Worm (Caenorhabditis elegans): ENCODE data around the gene sftb-6.

DNA sequence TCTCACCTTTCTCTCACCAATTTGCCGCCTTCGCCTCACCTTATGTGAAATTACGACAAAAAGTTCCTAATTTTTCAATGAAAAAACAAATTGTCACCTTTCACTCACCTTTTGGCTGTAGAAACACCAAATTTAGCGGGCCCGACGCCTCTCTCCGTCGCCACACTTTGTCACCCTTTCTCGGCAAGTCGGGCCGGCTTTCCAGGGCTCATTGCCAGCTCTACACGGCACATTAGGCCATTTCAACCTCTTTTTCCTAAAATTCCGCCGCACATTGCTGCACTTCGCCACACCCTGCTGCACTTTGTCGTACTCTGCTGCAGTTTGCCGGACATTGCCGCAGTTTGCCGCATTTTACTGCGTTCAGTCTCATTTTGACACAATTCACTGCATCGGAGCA lies 3.0 kb downstream of the sftb-6 start:
- TF ChIP-seq nhr-76 (tag; optimal IDR thresholded peaks at IDR 0.05) (no peak), fkh-8 (tag; optimal IDR thresholded peaks at IDR 0.05) (no peak), sptf-1 (tag; optimal IDR thresholded peaks at IDR 0.05) (no peak), ztf-11 (tag; optimal IDR thresholded peaks at IDR 0.05) (no peak), aha-1 (tag; optimal IDR thresholded peaks at IDR 0.05) (no peak), lin-39 (tag; optimal IDR thresholded peaks at IDR 0.05) (no peak), grh-1 (GFP tag; IDR thresholded peaks at IDR 0.05) (no peak), nhr-12 (tag; optimal IDR thresholded peaks at IDR 0.05) (no peak)

Data from whole organism, L1 larva.